Fruit fly (Drosophila melanogaster) whole organism, prepupa: ENCODE measurements around the gene CG31743.

Experiments
- CG11902 ChIP-seq: fragments of 200-800 bp; sonication (Bioruptor generic); optimal IDR thresholded peaks from 3 replicates; lab custom pipeline; 2016; ENCODE audit warnings: missing biosample characterization, missing genetic modification characterization
- CG16779 ChIP-seq: fragments of 200-800 bp; sonication (Bioruptor generic); optimal IDR thresholded peaks from 3 replicates; lab custom pipeline; 2017; ENCODE audit warnings: missing biosample characterization, mild to moderate bottlenecking, missing genetic modification characterization
- CG34406 ChIP-seq: fragments of 200-800 bp; sonication (Bioruptor generic); optimal IDR thresholded peaks from 3 replicates; lab custom pipeline; 2016; ENCODE audit warnings: missing biosample characterization, missing genetic modification characterization
- CG7368 ChIP-seq: fragments of 200-800 bp; sonication (Bioruptor generic); optimal IDR thresholded peaks from 3 replicates; lab custom pipeline; 2016; ENCODE audit warnings: missing biosample characterization, missing genetic modification characterization
- Eip78C ChIP-seq: fragments of 200-800 bp; sonication (Bioruptor generic); peaks from one replicate; lab custom pipeline; 2016; ENCODE audit warnings: missing biosample characterization, missing genetic modification characterization
- Eip93F ChIP-seq: fragments of 200-800 bp; sonication (Bioruptor generic); optimal IDR thresholded peaks from 2 replicates; lab custom pipeline; 2016; ENCODE audit warnings: missing biosample characterization, mild to moderate bottlenecking, missing genetic modification characterization
- OdsH ChIP-seq: fragments of 200-800 bp; sonication (Bioruptor generic); optimal IDR thresholded peaks from 3 replicates; lab custom pipeline; 2016; ENCODE audit warnings: missing biosample characterization, missing genetic modification characterization
- Sox102F ChIP-seq: fragments of 200-800 bp; sonication (Bioruptor generic); optimal IDR thresholded peaks from 2 replicates; lab custom pipeline; 2016; ENCODE audit warnings: missing biosample characterization, mild to moderate bottlenecking, missing genetic modification characterization
- ss ChIP-seq, 2 experiments: fragments of 200-800 bp; sonication (Bioruptor generic); optimal IDR thresholded peaks; 2 replicates in 1 of 2; 3 replicates in 1 of 2; lab custom pipeline; 2017 to 2018; ENCODE audit warnings: mild to moderate bottlenecking in 2 of 2, missing biosample characterization in 2 of 2, missing genetic modification characterization in 2 of 2, moderate library complexity in 1 of 2

dm6 chr2L:16842505-16842904, 36.8 kb upstream of the CG31743 start:
- TF ChIP-seq Eip78C (GFP tag; lab: Kevin White, UChicago), result peak; percentile 90
- TF ChIP-seq CG7368 (GFP tag; lab: Kevin White, UChicago), result no peak
- no peak for TF ChIP-seq Eip93F
- peak; percentile 42 for TF ChIP-seq CG34406 (GFP tag; lab: Kevin White, UChicago)
- no peak for TF ChIP-seq CG16779 (tag; lab: Kevin White, UChicago)
- no peak for TF ChIP-seq ss (GFP tag; optimal IDR thresholded peaks at IDR 0.05; lab: Kevin White, UChicago)
- peak; percentile 17 for TF ChIP-seq CG11902 (GFP tag; lab: Kevin White, UChicago)
- TF ChIP-seq OdsH, result peak; percentile 11
- peak; percentile 60 for TF ChIP-seq Sox102F
